Worm (Caenorhabditis elegans) whole organism, L2 larva: ENCODE measurements around the gene coa-1.

Experiments
- aly-2 ChIP-seq: fragments of 150-350 bp; optimal IDR thresholded peaks from 2 replicates; lab custom pipeline; 2014; ENCODE audit warnings: missing biosample characterization, missing genetic modification characterization
- ama-1 ChIP-seq: fragments of 150-350 bp; optimal IDR thresholded peaks from 2 replicates; lab custom pipeline; 2018; ENCODE audit warnings: inconsistent platforms
- ceh-82 ChIP-seq: fragments of 150-350 bp; optimal IDR thresholded peaks from 2 replicates; lab custom pipeline; 2014; ENCODE audit warnings: missing biosample characterization, missing genetic modification characterization
- egl-27 ChIP-seq: sonication (generic microtip); optimal IDR thresholded peaks from 3 replicates; lab custom pipeline; 2017; ENCODE audit warnings: missing biosample characterization, missing genetic modification reagents, missing genetic modification characterization
- gmeb-1 ChIP-seq: fragments of 150-350 bp; optimal IDR thresholded peaks from 2 replicates; lab custom pipeline; 2014; ENCODE audit warnings: missing biosample characterization, missing genetic modification characterization
- lin-11 ChIP-seq: fragments of 150-350 bp; sonication (generic microtip); optimal IDR thresholded peaks from 2 replicates; lab custom pipeline; 2014; ENCODE audit warnings: missing biosample characterization, missing genetic modification characterization, inconsistent platforms, mixed read lengths
- nhr-12 ChIP-seq: fragments of 150-350 bp; optimal IDR thresholded peaks from 2 replicates; lab custom pipeline; 2014; ENCODE audit warnings: missing biosample characterization, missing genetic modification characterization
- ztf-4 ChIP-seq: fragments of 150-350 bp; optimal IDR thresholded peaks from 2 replicates; lab custom pipeline; 2014; ENCODE audit warnings: missing biosample characterization, missing genetic modification characterization

DNA sequence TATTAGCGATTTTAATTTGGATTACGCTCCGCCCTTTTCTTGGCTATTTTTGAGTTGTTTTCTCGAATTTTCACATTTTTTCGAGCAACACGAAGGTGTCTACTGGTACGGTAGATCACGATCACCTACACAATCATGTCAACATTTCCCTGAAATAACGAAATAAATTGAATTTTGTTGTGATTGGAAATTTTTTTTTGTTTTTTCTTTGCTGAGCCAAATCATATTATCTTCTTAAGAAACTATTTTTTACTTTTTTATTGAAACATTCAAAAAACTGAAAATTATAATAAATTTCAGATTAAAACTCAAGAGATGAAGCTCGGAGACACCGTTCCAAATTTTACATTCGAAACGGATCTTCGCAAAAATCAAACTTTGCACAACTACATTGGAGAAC lies 13.2 kb downstream of the coa-1 start, which contains the start of gene prdx-6:
- TF ChIP-seq aly-2: no peak
- TF ChIP-seq ama-1: no peak
- no peak for TF ChIP-seq nhr-12 (tag; lab: Kevin White, UChicago)
- TF ChIP-seq egl-27 (tag; lab: Kevin White, UChicago): no peak
- TF ChIP-seq gmeb-1: no peak
- TF ChIP-seq ceh-82: no peak
- no peak for TF ChIP-seq ztf-4 (tag; lab: Kevin White, UChicago)
- TF ChIP-seq lin-11 (tag; lab: Kevin White, UChicago): no peak
